Worm (Caenorhabditis elegans) whole organism, late embryonic: ENCODE results near the gene clec-125.

ENCODE experiments used
- ama-1 ChIP-seq: fragments of 150-350 bp; optimal IDR thresholded peaks from 2 replicates; lab custom pipeline; 2014
- ceh-2 ChIP-seq: sonication (generic microtip); optimal IDR thresholded peaks from 2 replicates; lab custom pipeline; 2016; ENCODE audit warnings: missing genotype, missing genetic modification characterization, missing compliant biosample characterization
- ceh-31 ChIP-seq: sonication (generic microtip); optimal IDR thresholded peaks from 2 replicates; lab custom pipeline; 2016; ENCODE audit warnings: missing genetic modification characterization, missing compliant biosample characterization
- ceh-34 ChIP-seq: sonication (generic microtip); optimal IDR thresholded peaks from 2 replicates; lab custom pipeline; 2016; ENCODE audit warnings: mild to moderate bottlenecking, missing genetic modification characterization, missing compliant biosample characterization
- elt-2 ChIP-seq: sonication (generic microtip); optimal IDR thresholded peaks from 2 replicates; lab custom pipeline; 2016; ENCODE audit warnings: missing genetic modification reagents, missing genetic modification characterization, missing compliant biosample characterization
- mec-3 ChIP-seq: sonication (generic microtip); optimal IDR thresholded peaks from 2 replicates; lab custom pipeline; 2016; ENCODE audit warnings: borderline replicate concordance, missing genetic modification characterization, missing compliant biosample characterization
- nfya-1 ChIP-seq: sonication (generic microtip); optimal IDR thresholded peaks from 2 replicates; lab custom pipeline; 2017; ENCODE audit warnings: missing genetic modification characterization, mild to moderate bottlenecking, missing compliant biosample characterization, antibody characterized with exemption, moderate library complexity
- nhr-11 ChIP-seq: fragments of 150-350 bp; optimal IDR thresholded peaks from 2 replicates; lab custom pipeline; 2014; ENCODE audit warnings: missing biosample characterization, missing genetic modification characterization
- pat-9 ChIP-seq: fragments of 200-800 bp; sonication (Bioruptor generic); optimal IDR thresholded peaks from 2 replicates; lab custom pipeline; 2018; ENCODE audit warnings: mild to moderate bottlenecking, missing genetic modification characterization, moderate library complexity, missing compliant biosample characterization
- pha-4 ChIP-seq: fragments of 150-350 bp; optimal IDR thresholded peaks from 2 replicates; lab custom pipeline; 2018; ENCODE audit warnings: missing biosample characterization, missing genetic modification reagents, missing genetic modification characterization
- pqm-1 ChIP-seq: sonication (generic microtip); optimal IDR thresholded peaks from 2 replicates; lab custom pipeline; 2016; ENCODE audit warnings: missing genetic modification characterization, missing compliant biosample characterization
- rnt-1 ChIP-seq: sonication (generic microtip); optimal IDR thresholded peaks from 2 replicates; lab custom pipeline; 2016; ENCODE audit warnings: missing genetic modification characterization, missing compliant biosample characterization
- tbx-2 ChIP-seq: sonication (generic microtip); optimal IDR thresholded peaks from 2 replicates; lab custom pipeline; 2016; ENCODE audit warnings: missing genetic modification characterization, missing compliant biosample characterization
- ttx-3 ChIP-seq: sonication (generic microtip); optimal IDR thresholded peaks from 2 replicates; lab custom pipeline; 2016; ENCODE audit warnings: missing genetic modification reagents, missing genetic modification characterization, missing compliant biosample characterization

DNA sequence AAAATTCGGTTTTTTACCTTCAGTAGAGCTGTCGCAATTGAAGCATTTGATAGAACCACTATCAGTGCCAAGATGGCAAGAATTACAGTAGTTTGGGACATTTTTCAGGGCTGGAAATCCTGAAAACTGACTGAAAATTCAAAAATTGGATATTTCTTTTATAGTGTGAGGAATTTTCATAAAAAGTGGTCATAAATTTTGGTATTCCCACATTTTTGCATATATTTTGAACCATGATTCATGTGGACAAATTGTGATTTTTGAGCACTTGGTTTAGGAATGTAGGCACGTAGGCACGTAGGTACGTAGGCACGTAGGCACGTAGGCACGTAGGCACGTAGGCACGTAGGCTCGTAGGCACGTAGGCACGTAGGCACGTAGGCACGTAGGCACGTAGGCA lies 3.6 kb upstream of the clec-125 start, which contains the start of gene Y49F6B.19:
- TF ChIP-seq pat-9 (no peak), nfya-1 (tag; lab: Kevin White, UChicago) (no peak), pqm-1 (tag; lab: Kevin White, UChicago) (no peak), ceh-31 (tag; lab: Kevin White, UChicago) (no peak), ama-1 (lab: Kevin White, UChicago) (no peak), ceh-2 (tag; lab: Kevin White, UChicago) (no peak), nhr-11 (tag; lab: Kevin White, UChicago) (no peak), tbx-2 (tag; lab: Kevin White, UChicago) (no peak), pha-4 (tag; lab: Kevin White, UChicago) (no peak), rnt-1 (no peak), mec-3 (no peak), ceh-34 (tag; lab: Kevin White, UChicago) (no peak), elt-2 (tag; lab: Kevin White, UChicago) (no peak), ttx-3 (tag; lab: Kevin White, UChicago) (no peak)
